Fruit fly (Drosophila melanogaster): ENCODE results near the gene Nep2.

Nep2 gene

DNA sequence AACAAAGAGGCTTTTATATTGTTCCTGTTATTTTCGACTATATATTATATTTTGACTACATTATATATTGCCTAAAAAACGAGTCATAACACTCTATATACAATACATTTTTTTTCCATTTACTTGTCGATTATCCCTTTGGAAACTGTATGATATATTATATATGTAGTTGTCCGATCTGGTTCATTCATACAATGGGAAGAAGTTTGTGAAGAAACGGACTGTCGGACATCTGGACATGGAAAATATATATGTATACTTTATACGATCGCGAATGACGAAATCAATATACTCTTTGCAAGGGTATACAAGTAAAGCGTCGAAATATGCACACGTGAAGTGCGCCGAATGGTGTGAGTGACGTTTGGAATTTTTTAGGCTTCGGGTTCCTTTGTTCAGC lies 4.9 kb downstream of the Nep2 start:
- TF ChIP-seq pdm3 (GFP tag; optimal IDR thresholded peaks at IDR 0.05), result peak; percentile 22
- no peak for TF ChIP-seq CG15336 (GFP tag; IDR thresholded peaks at IDR 0.05)
- TF ChIP-seq Sox15 (GFP tag; optimal IDR thresholded peaks at IDR 0.05), result no peak
- no peak for TF ChIP-seq CG4318 (GFP tag; optimal IDR thresholded peaks at IDR 0.05)
- TF ChIP-seq topi (GFP tag; optimal IDR thresholded peaks at IDR 0.05), result peak; percentile 32
- TF ChIP-seq Eip78C (GFP tag), result peak; percentile 74
- peak; percentile 26 for TF ChIP-seq Hr4 (GFP tag; optimal IDR thresholded peaks at IDR 0.05)
- TF ChIP-seq svp (GFP tag), result peak; percentile 36
- TF ChIP-seq CG7368 (GFP tag; optimal IDR thresholded peaks at IDR 0.05), result no peak
- no peak for TF ChIP-seq CG8319 (GFP tag; optimal IDR thresholded peaks at IDR 0.05)
- TF ChIP-seq CG11294 (GFP tag; IDR thresholded peaks at IDR 0.05), result no peak
- TF ChIP-seq acj6 (GFP tag; optimal IDR thresholded peaks at IDR 0.05), result peak; percentile 11
- peak; percentile 20 for TF ChIP-seq esn (GFP tag; optimal IDR thresholded peaks at IDR 0.05)

- TF ChIP-seq CG4318 (GFP tag; optimal IDR thresholded peaks at IDR 0.05) (no peak), CG10669 (GFP tag; optimal IDR thresholded peaks at IDR 0.05) (no peak), Met (GFP tag; optimal IDR thresholded peaks at IDR 0.05) (no peak), fd59A (GFP tag; optimal IDR thresholded peaks at IDR 0.05) (no peak), OdsH (GFP tag; optimal IDR thresholded peaks at IDR 0.05) (no peak), CG7368 (GFP tag; optimal IDR thresholded peaks at IDR 0.05) (no peak), Eip93F (GFP tag; optimal IDR thresholded peaks at IDR 0.05) (no peak), vri (GFP tag; optimal IDR thresholded peaks at IDR 0.05) (no peak), CG1621 (tag; optimal IDR thresholded peaks at IDR 0.05) (no peak), fd85E (GFP tag; optimal IDR thresholded peaks at IDR 0.05) (no peak), CG15336 (GFP tag; IDR thresholded peaks at IDR 0.05) (no peak), svp (GFP tag) (no peak), esn (GFP tag; optimal IDR thresholded peaks at IDR 0.05) (no peak), Gug (GFP tag; IDR thresholded peaks at IDR 0.05) (no peak)
Observed at dm6 chr3R:4726294-4726693, 5.4 kb downstream of the Nep2 start.

DNA sequence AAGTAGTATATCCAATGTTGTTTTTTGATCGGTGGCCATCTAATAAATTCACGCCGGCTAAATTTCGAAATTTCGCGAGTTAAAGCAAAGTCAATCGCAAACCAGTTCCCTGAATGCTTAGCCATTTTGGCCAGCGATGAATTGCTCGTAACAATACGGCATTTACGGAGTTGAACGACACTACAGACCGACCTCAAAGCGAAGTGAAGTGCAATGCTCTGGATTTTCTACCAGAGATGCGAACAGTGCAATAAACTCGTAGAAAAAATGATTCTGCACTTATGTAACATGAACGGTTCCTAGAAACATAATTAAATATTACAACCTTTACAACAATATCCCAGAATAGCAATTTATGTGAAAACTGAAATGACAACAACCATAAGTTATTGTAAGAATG lies 6.3 kb downstream of the Nep2 start:
- TF ChIP-seq Ets96B (tag; optimal IDR thresholded peaks at IDR 0.05) (no peak), CG6854 (GFP tag; optimal IDR thresholded peaks at IDR 0.05) (no peak), CG3032 (tag; optimal IDR thresholded peaks at IDR 0.05) (no peak), vri (GFP tag; optimal IDR thresholded peaks at IDR 0.05) (no peak), Sox15 (GFP tag; optimal IDR thresholded peaks at IDR 0.05) (no peak), CG6276 (GFP tag; optimal IDR thresholded peaks at IDR 0.05) (no peak), CG34406 (GFP tag; optimal IDR thresholded peaks at IDR 0.05) (no peak), esn (GFP tag; optimal IDR thresholded peaks at IDR 0.05) (no peak), CG10631 (GFP tag; optimal IDR thresholded peaks at IDR 0.05) (no peak), Eip93F (GFP tag; optimal IDR thresholded peaks at IDR 0.05) (no peak), net (GFP tag; optimal IDR thresholded peaks at IDR 0.05) (no peak)

DNA sequence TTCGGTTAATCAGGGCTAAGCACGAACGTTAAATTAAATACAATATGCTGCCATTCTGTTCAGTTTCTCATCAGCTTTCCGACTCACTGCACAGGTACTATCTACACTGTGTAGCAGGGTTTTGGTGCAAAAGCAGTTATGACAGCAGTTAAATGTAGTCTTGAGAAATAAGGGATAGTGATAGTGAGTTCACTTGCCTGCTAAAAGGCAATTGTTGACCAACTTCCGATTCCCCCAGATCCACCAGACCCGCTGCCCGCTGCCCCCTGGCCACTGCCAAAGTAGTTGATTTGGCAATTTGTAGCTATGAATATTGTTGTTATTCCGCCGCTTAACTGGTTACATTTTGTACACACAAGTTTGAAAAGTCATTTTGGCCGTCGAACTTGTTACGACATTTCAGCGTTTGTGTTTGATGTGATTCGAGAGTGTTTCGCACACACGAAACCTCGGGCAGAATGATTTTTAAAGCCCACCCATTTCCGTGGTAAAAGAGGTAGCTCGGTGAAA lies 7.3 kb downstream of the Nep2 start:
- peak; percentile 53 for TF ChIP-seq CG15336 (GFP tag; IDR thresholded peaks at IDR 0.05)
- TF ChIP-seq ss (GFP tag; optimal IDR thresholded peaks at IDR 0.05), result no peak
- no peak for TF ChIP-seq CG32006 (GFP tag; optimal IDR thresholded peaks at IDR 0.05)
- no peak for TF ChIP-seq CG6808 (GFP tag; optimal IDR thresholded peaks at IDR 0.05)
- no peak for TF ChIP-seq Sox14 (GFP tag; optimal IDR thresholded peaks at IDR 0.05)
- TF ChIP-seq CG11294 (GFP tag; IDR thresholded peaks at IDR 0.05), result no peak
- TF ChIP-seq eg (GFP tag; IDR thresholded peaks at IDR 0.05), result peak; percentile 51; the same call in 2 of the 3 replicates
- TF ChIP-seq CG8119 (GFP tag; IDR thresholded peaks at IDR 0.05), result 0 out of 3 replicates have a peak, but pooled peaks have one; percentile 5
- 0 out of 3 replicates have a peak, but pooled peaks have one; percentile 35 for TF ChIP-seq CG6163 (GFP tag; IDR thresholded peaks at IDR 0.05)
- TF ChIP-seq topi (GFP tag; optimal IDR thresholded peaks at IDR 0.05), result no peak
- TF ChIP-seq Hr38 (GFP tag; optimal IDR thresholded peaks at IDR 0.05), result no peak
- no peak for TF ChIP-seq dac (GFP tag; optimal IDR thresholded peaks at IDR 0.05)
- no peak for TF ChIP-seq dsx (GFP tag; optimal IDR thresholded peaks at IDR 0.05; ENCODE audit: poor library complexity, severe bottlenecking)
- no peak for TF ChIP-seq OdsH (GFP tag; optimal IDR thresholded peaks at IDR 0.05)
- no peak for TF ChIP-seq CG8319 (GFP tag; optimal IDR thresholded peaks at IDR 0.05)
- TF ChIP-seq Lpt (GFP tag; optimal IDR thresholded peaks at IDR 0.05), result no peak
- no peak for TF ChIP-seq CG4318 (GFP tag; optimal IDR thresholded peaks at IDR 0.05)

All from whole organism, prepupa.